Fruit fly (Drosophila melanogaster): Measurements from ENCODE around the gene CG16986.

The CG16986 gene

dm6 chr3L:2590764-2591309 lies 9.3 kb upstream of the CG16986 start (continued):
- TF ChIP-seq CG8388 (GFP tag; optimal IDR thresholded peaks at IDR 0.05) (no peak), Fer3 (tag; optimal IDR thresholded peaks at IDR 0.05) (no peak), CG10462 (GFP tag; optimal IDR thresholded peaks at IDR 0.05) (no peak), Nf-YB (GFP tag; optimal IDR thresholded peaks at IDR 0.05) (no peak), her (GFP tag; optimal IDR thresholded peaks at IDR 0.05) (no peak), H15 (GFP tag; IDR thresholded peaks at IDR 0.05) (no peak), MTF-1 (GFP tag; optimal IDR thresholded peaks at IDR 0.05; ENCODE audit: borderline replicate concordance) (no peak), CG12299 (tag; optimal IDR thresholded peaks at IDR 0.05) (no peak), CG5953 (GFP tag; IDR thresholded peaks at IDR 0.05) (no peak), CG13424 (tag; optimal IDR thresholded peaks at IDR 0.05) (no peak), GATAe (GFP tag; conservative IDR thresholded peaks at IDR 0.05) (no peak), fd102C (GFP tag; optimal IDR thresholded peaks at IDR 0.05) (no peak), dati (GFP tag; IDR thresholded peaks at IDR 0.05) (no peak), CG8359 (GFP tag; optimal IDR thresholded peaks at IDR 0.05; ENCODE audit: borderline replicate concordance) (no peak), eve (GFP tag; optimal IDR thresholded peaks at IDR 0.05) (no peak), CG16863 (GFP tag; optimal IDR thresholded peaks at IDR 0.05) (no peak), hb (GFP tag; IDR thresholded peaks at IDR 0.05; ENCODE audit: partially characterized antibody) (no peak), CG17568 (GFP tag; optimal IDR thresholded peaks at IDR 0.05) (no peak), Stat92E (GFP tag; optimal IDR thresholded peaks at IDR 0.05) (peak in 1 of 3 experiments; percentile 84), B-H1 (GFP tag; IDR thresholded peaks at IDR 0.05) (0 out of 3 replicates have a peak, but pooled peaks have one; percentile 17), CG7556 (GFP tag; optimal IDR thresholded peaks at IDR 0.05) (peak; percentile 52), sug (tag; optimal IDR thresholded peaks at IDR 0.05) (no peak), Hand (GFP tag; optimal IDR thresholded peaks at IDR 0.05) (no peak), YL-1 (GFP tag; optimal IDR thresholded peaks at IDR 0.05) (no peak), nau (GFP tag; optimal IDR thresholded peaks at IDR 0.05) (no peak), CG16813 (GFP tag; IDR thresholded peaks at IDR 0.05; ENCODE audit: partially characterized antibody) (no peak), otp (GFP tag; IDR thresholded peaks at IDR 0.05) (no peak), Atf3 (GFP tag; optimal IDR thresholded peaks at IDR 0.05) (no peak), Ravus (GFP tag; IDR thresholded peaks at IDR 0.05) (no peak), CG13296 (GFP tag; optimal IDR thresholded peaks at IDR 0.05) (no peak), BEAF-32 (GFP tag; optimal IDR thresholded peaks at IDR 0.05) (no peak), pan (optimal IDR thresholded peaks at IDR 0.05) (no peak), pan (GFP tag; optimal IDR thresholded peaks at IDR 0.05 in 1 of 2, IDR thresholded peaks at IDR 0.05 in 1 of 2) (peak in 1 of 2 experiments; percentile 8), Ets65A (GFP tag) (no peak), dmrt11E (tag; optimal IDR thresholded peaks at IDR 0.05) (no peak), HLHmδ (GFP tag; optimal IDR thresholded peaks at IDR 0.05) (no peak), sna (GFP tag; IDR thresholded peaks at IDR 0.05; ENCODE audit: partially characterized antibody) (no peak), br (optimal IDR thresholded peaks at IDR 0.05) (no peak), CG14860 (GFP tag; IDR thresholded peaks at IDR 0.05; ENCODE audit: partially characterized antibody) (no peak), CG12155 (GFP tag; optimal IDR thresholded peaks at IDR 0.05) (no peak), CG16779 (GFP tag; IDR thresholded peaks at IDR 0.05) (no peak), stc (GFP tag; IDR thresholded peaks at IDR 0.05) (0 out of 2 replicates have a peak, but pooled peaks have one; percentile 13), BtbVII (GFP tag; optimal IDR thresholded peaks at IDR 0.05) (no peak), Side (GFP tag; optimal IDR thresholded peaks at IDR 0.05) (no peak), CG9817 (tag; optimal IDR thresholded peaks at IDR 0.05) (no peak), psq (GFP tag; optimal IDR thresholded peaks at IDR 0.05) (no peak), CG17359 (tag; optimal IDR thresholded peaks at IDR 0.05) (no peak), CG7271 (tag; optimal IDR thresholded peaks at IDR 0.05) (no peak), CG7963 (GFP tag; IDR thresholded peaks at IDR 0.05; ENCODE audit: partially characterized antibody) (no peak), CG13123 (GFP tag; optimal IDR thresholded peaks at IDR 0.05) (no peak)

All from whole organism, embryonic.